Fruit fly (Drosophila melanogaster) Kc167 (cell line): ENCODE results near the gene CG13698.

Source experiments
- Myc ChIP-seq: fragments of >200 bp; optimal IDR thresholded peaks from 2 replicates; lab custom pipeline; 2017; ENCODE audit warnings: missing external identifiers
- Sin3A ChIP-seq: fragments of >200 bp; optimal IDR thresholded peaks from 2 replicates; lab custom pipeline; 2018; ENCODE audit warnings: missing external identifiers
- h ChIP-seq: fragments of >200 bp; optimal IDR thresholded peaks from 3 replicates; lab custom pipeline; 2018; ENCODE audit warnings: missing external identifiers
- insv ChIP-seq: fragments of >200 bp; optimal IDR thresholded peaks from 3 replicates; lab custom pipeline; 2018; ENCODE audit warnings: missing external identifiers
- psq ChIP-seq: fragments of >200 bp; optimal IDR thresholded peaks from 2 replicates; lab custom pipeline; 2017; ENCODE audit warnings: missing external identifiers
- ttk ChIP-seq: sonication (Bioruptor generic); optimal IDR thresholded peaks from 2 replicates; lab custom pipeline; 2017; ENCODE audit warnings: missing external identifiers

Gene CG13698

dm6 chr3L:18074988-18075387, 31.0 kb downstream of the CG13698 start:
- no peak for TF ChIP-seq ttk (lab: Kevin White, UChicago)
- no peak for TF ChIP-seq Myc (lab: Kevin White, UChicago)

- no peak for TF ChIP-seq Myc (lab: Kevin White, UChicago)
- TF ChIP-seq Sin3A (lab: Kevin White, UChicago), result no peak
Observed at dm6 chr3L:18073559-18074134, 32.3 kb downstream of the CG13698 start, which contains the start of gene CG44004. Gene CG44004 (minus strand): TSS chr3L:18073863.

dm6 chr3L:18072023-18072422, 33.9 kb downstream of the CG13698 start, which contains the start of gene CG44005:
Gene CG44005 (minus strand): TSS chr3L:18072123.
- no peak for TF ChIP-seq Sin3A (lab: Kevin White, UChicago)
- no peak for TF ChIP-seq h (lab: Kevin White, UChicago)
- no peak for TF ChIP-seq Myc (lab: Kevin White, UChicago)
- TF ChIP-seq psq, result no peak

dm6 chr3L:18070050-18070449, 35.9 kb downstream of the CG13698 start, which contains the start of gene CG44006:
Gene CG44006 (minus strand): TSS chr3L:18070150.
- no peak for TF ChIP-seq Myc (lab: Kevin White, UChicago)
- no peak for TF ChIP-seq psq
- no peak for TF ChIP-seq ttk (lab: Kevin White, UChicago)
- no peak for TF ChIP-seq insv (lab: Kevin White, UChicago)
- TF ChIP-seq h (lab: Kevin White, UChicago), result no peak
- no peak for TF ChIP-seq Sin3A (lab: Kevin White, UChicago)

- TF ChIP-seq Sin3A (lab: Kevin White, UChicago) (no peak), ttk (lab: Kevin White, UChicago) (no peak), psq (no peak), insv (lab: Kevin White, UChicago) (no peak), h (lab: Kevin White, UChicago) (no peak), Myc (lab: Kevin White, UChicago) (no peak)
Observed at dm6 chr3L:18064632-18065482, 41.1 kb downstream of the CG13698 start, which contains the start of gene Eip75B. Gene Eip75B (minus strand): TSS chr3L:18064696.

dm6 chr3L:18062959-18063510, 42.9 kb downstream of the CG13698 start:
- TF ChIP-seq Sin3A (lab: Kevin White, UChicago), result no peak
- TF ChIP-seq psq, result no peak
- no peak for TF ChIP-seq insv (lab: Kevin White, UChicago)
- TF ChIP-seq ttk (lab: Kevin White, UChicago), result no peak
- no peak for TF ChIP-seq Myc (lab: Kevin White, UChicago)
- TF ChIP-seq h (lab: Kevin White, UChicago), result no peak

dm6 chr3L:18061713-18062365, 44.1 kb downstream of the CG13698 start:
- no peak for TF ChIP-seq ttk (lab: Kevin White, UChicago)
- TF ChIP-seq Sin3A (lab: Kevin White, UChicago), result no peak
- TF ChIP-seq h (lab: Kevin White, UChicago), result no peak
- no peak for TF ChIP-seq insv (lab: Kevin White, UChicago)
- TF ChIP-seq psq, result no peak
- no peak for TF ChIP-seq Myc (lab: Kevin White, UChicago)

- TF ChIP-seq Sin3A (lab: Kevin White, UChicago) (no peak), h (lab: Kevin White, UChicago) (no peak), insv (lab: Kevin White, UChicago) (no peak), ttk (lab: Kevin White, UChicago) (no peak), Myc (lab: Kevin White, UChicago) (no peak), psq (no peak)
Observed at dm6 chr3L:18061240-18061639, 44.7 kb downstream of the CG13698 start.

- TF ChIP-seq ttk (lab: Kevin White, UChicago) (no peak), Myc (lab: Kevin White, UChicago) (no peak), insv (lab: Kevin White, UChicago) (no peak)
Observed at dm6 chr3L:18057752-18058518, 48.0 kb downstream of the CG13698 start.

dm6 chr3L:18057033-18057432, 48.9 kb downstream of the CG13698 start:
- TF ChIP-seq Myc (lab: Kevin White, UChicago), result no peak
- no peak for TF ChIP-seq ttk (lab: Kevin White, UChicago)
- TF ChIP-seq Sin3A (lab: Kevin White, UChicago), result no peak
- TF ChIP-seq psq, result no peak
- no peak for TF ChIP-seq h (lab: Kevin White, UChicago)
- TF ChIP-seq insv (lab: Kevin White, UChicago), result no peak

dm6 chr3L:18046590-18047158, 59.3 kb downstream of the CG13698 start:
- no peak for TF ChIP-seq psq
- TF ChIP-seq Sin3A (lab: Kevin White, UChicago), result no peak
- no peak for TF ChIP-seq Myc (lab: Kevin White, UChicago)
- no peak for TF ChIP-seq h (lab: Kevin White, UChicago)
- no peak for TF ChIP-seq ttk (lab: Kevin White, UChicago)
- TF ChIP-seq insv (lab: Kevin White, UChicago), result no peak
